Worm (Caenorhabditis elegans) whole organism, L4 larva: Measurements from ENCODE around the gene D1005.4.

Experiments
- F10B5.3 ChIP-seq: sonication (generic microtip); optimal IDR thresholded peaks from 2 replicates; lab custom pipeline; 2016; ENCODE audit warnings: mild to moderate bottlenecking, missing genetic modification characterization, missing compliant biosample characterization
- F37D6.2 ChIP-seq: sonication (generic microtip); optimal IDR thresholded peaks from 2 replicates; lab custom pipeline; 2016; ENCODE audit warnings: mild to moderate bottlenecking, missing genetic modification characterization, missing compliant biosample characterization
- F44E2.7 ChIP-seq: fragments of 200-800 bp; sonication (Bioruptor generic); IDR thresholded peaks from 2 replicates; pipeline ENCODE4 v2.1.2; 2022; ENCODE audit warnings: missing genetic modification characterization, missing compliant biosample characterization
- R02D3.7 ChIP-seq: fragments of 150-350 bp; sonication (generic microtip); optimal IDR thresholded peaks from 3 replicates; lab custom pipeline; 2014; ENCODE audit warnings: missing biosample characterization, missing genetic modification characterization
- T26A8.4 ChIP-seq: fragments of 200-800 bp; sonication (Bioruptor generic); IDR thresholded peaks from 2 replicates; pipeline ENCODE4 v1.3.6; 2022; ENCODE audit warnings: missing genetic modification characterization, missing compliant biosample characterization
- Y105C5A.15 ChIP-seq: fragments of 200-800 bp; sonication (Bioruptor generic); IDR thresholded peaks from 2 replicates; pipeline ENCODE4 v1.3.6; 2022; ENCODE audit warnings: missing genetic modification characterization, missing compliant biosample characterization
- Y48G9A.11 ChIP-seq: fragments of 200-800 bp; sonication (Bioruptor generic); IDR thresholded peaks from 2 replicates; pipeline ENCODE4 v1.3.6; 2022; ENCODE audit warnings: missing genetic modification reagents, missing genetic modification characterization, missing compliant biosample characterization
- Y75B8A.6 ChIP-seq: fragments of 200-800 bp; sonication (Bioruptor generic); IDR thresholded peaks from 2 replicates; pipeline ENCODE4 v1.3.6; 2022; ENCODE audit warnings: missing genetic modification reagents, missing genetic modification characterization, missing compliant biosample characterization
- aha-1 ChIP-seq: fragments of 150-350 bp; peaks from one replicate; lab custom pipeline; 2014; ENCODE audit warnings: missing biosample characterization, missing genetic modification characterization
- ama-1 ChIP-seq: fragments of 150-350 bp; optimal IDR thresholded peaks from 2 replicates; lab custom pipeline; 2014; ENCODE audit warnings: inconsistent platforms, mixed read lengths
- arid-1 ChIP-seq: fragments of 200-800 bp; sonication (Bioruptor generic); conservative IDR thresholded peaks from 2 replicates; pipeline ENCODE4 v1.3.6; 2022; ENCODE audit warnings: missing genetic modification reagents, missing genetic modification characterization, missing compliant biosample characterization
- attf-4 ChIP-seq: sonication (generic microtip); optimal IDR thresholded peaks from 3 replicates; lab custom pipeline; 2017; ENCODE audit warnings: missing biosample characterization, missing genetic modification characterization
- ceh-28 ChIP-seq: fragments of 150-350 bp; optimal IDR thresholded peaks from 2 replicates; lab custom pipeline; 2014; ENCODE audit warnings: missing biosample characterization, missing genetic modification reagents, missing genetic modification characterization
- ceh-44 ChIP-seq: fragments of 200-800 bp; sonication (Bioruptor generic); IDR thresholded peaks from 2 replicates; pipeline ENCODE4 v1.3.6; 2022; ENCODE audit warnings: missing genetic modification reagents, missing genetic modification characterization, missing compliant biosample characterization
- daf-19 ChIP-seq: fragments of 200-800 bp; sonication (Bioruptor generic); conservative IDR thresholded peaks from 2 replicates; pipeline ENCODE4 v1.3.6; 2022; ENCODE audit warnings: missing genetic modification characterization, missing compliant biosample characterization
- dmd-8 ChIP-seq: fragments of 200-800 bp; sonication (Bioruptor generic); IDR thresholded peaks from 2 replicates; pipeline ENCODE4 v1.3.6; 2022; ENCODE audit warnings: missing genetic modification characterization, missing compliant biosample characterization
- hif-1 ChIP-seq, 2 experiments: sonication (generic microtip); optimal IDR thresholded peaks; 2 replicates each; lab custom pipeline; 2016 to 2017; ENCODE audit warnings: missing compliant biosample characterization in 2 of 2, missing genetic modification characterization in 2 of 2, missing genetic modification reagents in 2 of 2, missing genotype in 2 of 2, mild to moderate bottlenecking in 1 of 2
- hlh-30 ChIP-seq: sonication (generic microtip); optimal IDR thresholded peaks from 2 replicates; lab custom pipeline; 2017; ENCODE audit warnings: antibody characterized with exemption, mild to moderate bottlenecking, missing genetic modification characterization, missing compliant biosample characterization; ENCODE audit not compliant: insufficient read depth
- hmg-1.1 ChIP-seq: fragments of 200-800 bp; sonication (Bioruptor generic); IDR thresholded peaks from 2 replicates; pipeline ENCODE4 v1.3.6; 2022; ENCODE audit warnings: missing genetic modification reagents, missing genetic modification characterization, missing compliant biosample characterization
- jun-1 ChIP-seq: fragments of 150-350 bp; optimal IDR thresholded peaks from 2 replicates; lab custom pipeline; 2014; ENCODE audit warnings: missing biosample characterization, missing genetic modification reagents, missing genetic modification characterization
- lin-13 ChIP-seq: fragments of 150-350 bp; optimal IDR thresholded peaks from 2 replicates; lab custom pipeline; 2014; ENCODE audit warnings: missing biosample characterization, missing genetic modification reagents, missing genetic modification characterization
- lir-3 ChIP-seq: sonication (generic microtip); optimal IDR thresholded peaks from 2 replicates; lab custom pipeline; 2016; ENCODE audit warnings: mild to moderate bottlenecking, missing genetic modification characterization, missing compliant biosample characterization
- mdl-1 ChIP-seq, 2 experiments: fragments of 150-350 bp in 1 of 2; sonication (generic microtip) in 1 of 2; optimal IDR thresholded peaks; 2 replicates each; lab custom pipeline; 2014 to 2017; ENCODE audit warnings: missing biosample characterization in 2 of 2, missing genetic modification characterization in 2 of 2
- mep-1 ChIP-seq: fragments of 150-350 bp; sonication (generic microtip); optimal IDR thresholded peaks from 3 replicates; lab custom pipeline; 2014; ENCODE audit warnings: missing biosample characterization, missing genetic modification characterization
- mes-2 ChIP-seq: sonication (generic microtip); optimal IDR thresholded peaks from 2 replicates; lab custom pipeline; 2016; ENCODE audit warnings: missing genotype, mild to moderate bottlenecking, missing genetic modification characterization, missing compliant biosample characterization; ENCODE audit not compliant: poor library complexity, severe bottlenecking
- nhr-102 ChIP-seq: sonication (generic microtip); optimal IDR thresholded peaks from 2 replicates; lab custom pipeline; 2016; ENCODE audit warnings: mild to moderate bottlenecking, missing genetic modification characterization, moderate library complexity, missing compliant biosample characterization
- nhr-237 ChIP-seq: sonication (generic microtip); optimal IDR thresholded peaks from 2 replicates; lab custom pipeline; 2017; ENCODE audit warnings: missing biosample characterization, missing genetic modification characterization
- nhr-25 ChIP-seq: sonication (generic microtip); optimal IDR thresholded peaks from 2 replicates; lab custom pipeline; 2017; ENCODE audit warnings: missing genetic modification characterization, mild to moderate bottlenecking, missing compliant biosample characterization, antibody characterized with exemption, moderate library complexity, borderline replicate concordance; ENCODE audit not compliant: insufficient read depth
- nhr-42 ChIP-seq: fragments of 200-800 bp; sonication (Bioruptor generic); IDR thresholded peaks from 2 replicates; pipeline ENCODE4 v1.3.6; 2022; ENCODE audit warnings: missing genetic modification characterization, missing compliant biosample characterization
- nhr-77 ChIP-seq: fragments of 150-350 bp; optimal IDR thresholded peaks from 2 replicates; lab custom pipeline; 2014; ENCODE audit warnings: missing biosample characterization, missing genetic modification characterization
- rbr-2 ChIP-seq: sonication (generic microtip); optimal IDR thresholded peaks from 2 replicates; lab custom pipeline; 2016; ENCODE audit warnings: missing genotype, missing genetic modification characterization, missing compliant biosample characterization
- set-16 ChIP-seq: fragments of 200-800 bp; sonication (Bioruptor generic); IDR thresholded peaks from 2 replicates; pipeline ENCODE4 v1.3.6; 2022; ENCODE audit warnings: missing genetic modification reagents, missing genetic modification characterization, missing compliant biosample characterization
- snpc-1.2 ChIP-seq: fragments of 200-800 bp; sonication (Bioruptor generic); IDR thresholded peaks from 2 replicates; pipeline ENCODE4 v1.3.6; 2022; ENCODE audit warnings: missing genetic modification reagents, missing genetic modification characterization, missing compliant biosample characterization
- snpc-4 ChIP-seq: fragments of 150-350 bp; optimal IDR thresholded peaks from 2 replicates; lab custom pipeline; 2014; ENCODE audit warnings: missing biosample characterization, missing genetic modification characterization
- unc-39 ChIP-seq: sonication (generic microtip); optimal IDR thresholded peaks from 2 replicates; lab custom pipeline; 2017; ENCODE audit warnings: missing biosample characterization, missing genetic modification characterization
- vab-7 ChIP-seq: fragments of 200-800 bp; sonication (Bioruptor generic); IDR thresholded peaks from 2 replicates; pipeline ENCODE4 v1.3.6; 2022; ENCODE audit warnings: missing genetic modification reagents, missing genetic modification characterization, missing compliant biosample characterization
- zip-11 ChIP-seq: fragments of 200-800 bp; sonication (Bioruptor generic); IDR thresholded peaks from 2 replicates; pipeline ENCODE4 v1.3.6; 2022; ENCODE audit warnings: missing genetic modification characterization, missing compliant biosample characterization
- zip-2 ChIP-seq: fragments of 150-350 bp; optimal IDR thresholded peaks from 2 replicates; lab custom pipeline; 2014; ENCODE audit warnings: missing biosample characterization, missing genetic modification characterization

Gene D1005.4

DNA sequence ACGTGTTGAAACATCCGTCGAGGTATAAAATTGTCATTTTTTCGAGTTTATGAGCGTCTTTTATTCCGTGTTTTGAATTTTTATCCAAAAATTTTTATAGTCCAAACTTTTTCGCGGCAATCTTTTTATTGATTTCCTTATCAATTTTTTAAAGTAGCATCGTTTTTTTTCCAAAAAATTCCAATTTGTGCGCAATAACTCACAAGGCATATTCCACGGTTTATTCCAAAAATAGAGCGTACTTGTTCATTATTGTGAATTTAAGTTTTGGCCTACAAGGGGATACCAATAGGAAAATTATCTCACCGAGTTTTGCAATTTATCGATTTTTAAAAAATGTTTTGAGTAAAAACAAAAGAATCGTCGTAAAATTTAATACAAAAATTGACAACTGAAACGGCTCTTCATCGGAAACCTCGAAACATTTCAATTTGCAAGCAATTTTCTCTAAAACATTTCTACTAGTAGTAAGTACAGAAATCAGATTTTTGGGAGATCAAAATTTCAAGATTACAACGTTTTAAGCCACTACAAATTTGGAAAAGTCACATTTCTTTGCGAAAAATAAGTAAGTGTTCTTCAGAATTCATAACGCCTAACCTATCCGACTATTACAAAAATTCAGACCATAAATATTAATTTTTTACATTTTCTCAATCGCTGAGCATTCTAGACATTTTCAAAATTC, 41.9 kb downstream of the D1005.4 start (continued):
- TF ChIP-seq nhr-25 (tag; lab: Kevin White, UChicago) (no peak), daf-19 (no peak), unc-39 (no peak), R02D3.7 (tag; lab: Kevin White, UChicago) (no peak), F10B5.3 (tag; lab: Kevin White, UChicago) (no peak), dmd-8 (GFP tag; lab: Robert Waterston, UW) (no peak), snpc-1.2 (GFP tag; lab: Robert Waterston, UW) (no peak), vab-7 (GFP tag; lab: Robert Waterston, UW) (no peak), hif-1 (tag; optimal IDR thresholded peaks at IDR 0.05; lab: Kevin White, UChicago) (peak in 1 of 2 experiments; percentile 17), nhr-102 (peak; percentile 55), zip-2 (tag; lab: Kevin White, UChicago) (no peak)

DNA sequence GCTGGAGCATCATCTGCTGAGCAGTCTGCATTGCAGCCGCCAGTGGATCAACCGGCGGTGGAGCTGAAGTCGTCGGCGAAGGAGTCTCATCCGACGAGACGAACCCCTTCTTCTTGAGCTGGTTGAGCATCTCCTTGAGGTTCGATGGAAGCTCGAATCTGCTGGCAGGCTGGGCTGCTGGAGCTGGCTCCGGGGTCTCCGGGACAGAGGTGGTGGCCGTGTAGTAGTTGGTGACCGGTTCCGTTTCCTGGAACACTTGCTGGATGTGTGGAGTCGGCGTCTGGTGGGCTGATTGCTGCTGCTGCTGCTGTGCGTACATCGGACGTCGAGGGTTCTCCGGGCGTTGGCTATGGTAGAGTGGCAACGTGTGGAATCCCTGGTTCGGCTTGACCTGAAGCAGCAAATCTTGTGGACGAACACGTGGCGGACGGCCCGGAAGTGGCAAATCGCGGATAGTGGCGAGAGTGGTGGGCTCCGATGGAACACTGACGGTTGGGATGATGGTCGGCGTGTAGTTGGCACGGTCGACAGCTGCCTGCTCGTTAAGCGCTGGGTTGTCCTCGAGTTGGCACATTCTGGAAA, 43.9 kb downstream of the D1005.4 start:
- TF ChIP-seq nhr-237 (tag; lab: Kevin White, UChicago) (no peak), lir-3 (tag; lab: Kevin White, UChicago) (no peak), set-16 (GFP tag; lab: Robert Waterston, UW) (peak; percentile 93), hmg-1.1 (GFP tag; lab: Robert Waterston, UW) (no peak), ceh-28 (no peak), attf-4 (no peak), nhr-77 (tag; lab: Kevin White, UChicago) (no peak), arid-1 (GFP tag; lab: Robert Waterston, UW) (no peak), ama-1 (lab: Kevin White, UChicago) (no peak), F44E2.7 (no peak), T26A8.4 (GFP tag; lab: Robert Waterston, UW) (no peak), Y48G9A.11 (GFP tag; lab: Robert Waterston, UW) (no peak), aha-1 (tag; lab: Kevin White, UChicago) (peak; percentile 15), zip-11 (GFP tag; lab: Robert Waterston, UW) (no peak), jun-1 (tag; lab: Kevin White, UChicago) (no peak), nhr-42 (GFP tag; lab: Robert Waterston, UW) (no peak), ceh-44 (GFP tag; lab: Robert Waterston, UW) (no peak)

DNA sequence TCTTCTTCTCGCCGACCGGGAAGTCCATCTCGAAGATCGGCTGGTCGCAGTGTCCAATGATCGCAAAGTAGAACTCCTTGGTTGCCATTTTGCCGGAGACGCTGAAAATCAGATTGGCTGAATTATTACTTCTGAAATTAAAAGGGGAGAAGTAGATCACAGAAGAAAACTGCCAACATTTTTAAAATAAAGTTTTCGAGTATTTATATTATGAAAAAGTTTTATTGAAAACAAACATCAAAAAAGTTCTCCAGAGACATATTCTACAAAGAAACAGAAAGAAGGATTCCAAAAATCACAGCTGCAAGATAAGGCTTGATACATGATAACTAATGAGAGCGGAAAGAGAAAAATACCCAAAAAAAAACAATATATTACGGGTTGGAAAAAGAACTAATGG, 45.5 kb downstream of the D1005.4 start, which contains the start of gene sedl-1:
Gene sedl-1, minus strand, starts transcription at position 101 of the 400 bp plus-strand sequence.
- TF ChIP-seq arid-1 (GFP tag; lab: Robert Waterston, UW) (no peak), aha-1 (tag; lab: Kevin White, UChicago) (peak; percentile 24)

DNA sequence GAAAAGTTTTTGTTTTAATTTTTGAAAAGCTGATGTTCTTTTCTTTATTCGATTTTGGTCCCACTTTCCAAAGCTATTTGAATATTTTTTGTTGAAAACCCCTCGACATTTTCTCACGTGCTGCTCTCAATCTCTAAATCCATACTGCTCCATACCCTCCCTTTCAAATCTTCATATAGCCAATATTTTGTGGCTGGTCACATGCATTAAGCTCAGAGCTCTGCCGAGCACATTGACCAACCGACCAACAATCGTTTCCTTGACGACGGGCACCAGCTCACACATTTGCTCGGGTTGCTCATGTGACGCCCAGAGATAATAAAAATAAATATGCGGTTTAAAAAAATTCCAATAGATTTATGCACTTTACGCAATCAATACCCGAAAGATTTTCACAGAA, 46.7 kb downstream of the D1005.4 start:
- TF ChIP-seq rbr-2 (tag; lab: Kevin White, UChicago), result peak; percentile 30
- 0 out of 2 replicates have a peak, but pooled peaks have one; percentile 25 for TF ChIP-seq hmg-1.1 (GFP tag; lab: Robert Waterston, UW)
- TF ChIP-seq hlh-30 (tag; lab: Kevin White, UChicago), result peak; percentile 52
- no peak for TF ChIP-seq lin-13 (GFP tag; lab: Kevin White, UChicago)
- TF ChIP-seq unc-39, result no peak
- TF ChIP-seq Y105C5A.15 (GFP tag; lab: Robert Waterston, UW), result 0 out of 2 replicates have a peak, but pooled peaks have one; percentile 22
- TF ChIP-seq vab-7 (GFP tag; lab: Robert Waterston, UW), result 0 out of 2 replicates have a peak, but pooled peaks have one; percentile 33
- no peak for TF ChIP-seq Y75B8A.6 (GFP tag; lab: Robert Waterston, UW)
- TF ChIP-seq snpc-4 (tag; lab: Kevin White, UChicago), result no peak
- TF ChIP-seq mep-1, result peak; percentile 28
- TF ChIP-seq mdl-1 (tag; optimal IDR thresholded peaks at IDR 0.05; lab: Kevin White, UChicago), result peak in 1 of 2 experiments; percentile 53
- TF ChIP-seq nhr-25 (tag; lab: Kevin White, UChicago), result no peak
- no peak for TF ChIP-seq arid-1 (GFP tag; lab: Robert Waterston, UW)
- TF ChIP-seq mes-2 (tag; lab: Kevin White, UChicago), result peak; percentile 32
- peak; percentile 69 for TF ChIP-seq F37D6.2 (tag; lab: Kevin White, UChicago)
